Worm (Caenorhabditis elegans) whole organism, dauer: ENCODE results near the gene abu-6.

Source experiments
- unc-62 ChIP-seq: sonication (generic microtip); optimal IDR thresholded peaks from 2 replicates; lab custom pipeline; 2017; ENCODE audit warnings: missing biosample characterization, missing genetic modification reagents, missing genetic modification characterization

Gene abu-6

DNA sequence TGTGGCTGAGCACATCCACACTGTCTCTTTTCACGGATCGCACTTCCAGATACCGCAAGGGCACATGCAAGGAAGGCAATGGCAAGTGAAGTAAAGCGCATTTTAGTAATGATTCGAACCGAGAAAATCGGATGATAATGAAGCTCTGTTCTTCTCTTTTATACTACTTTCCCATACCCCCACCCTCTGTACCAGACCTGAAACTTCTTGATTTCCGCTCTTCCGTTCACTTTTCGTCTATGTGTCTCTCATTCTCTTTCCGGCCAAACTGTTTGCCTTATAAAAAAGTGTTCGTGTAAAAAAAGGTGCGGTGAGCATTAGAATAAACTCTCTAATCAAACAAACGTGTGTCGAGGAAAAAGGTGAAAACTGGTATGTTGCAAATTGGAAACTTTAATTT lies at the start of gene abu-6:
Gene abu-6, minus strand, starts transcription at position 101 of the 400 bp plus-strand sequence.
- no peak for TF ChIP-seq unc-62

DNA sequence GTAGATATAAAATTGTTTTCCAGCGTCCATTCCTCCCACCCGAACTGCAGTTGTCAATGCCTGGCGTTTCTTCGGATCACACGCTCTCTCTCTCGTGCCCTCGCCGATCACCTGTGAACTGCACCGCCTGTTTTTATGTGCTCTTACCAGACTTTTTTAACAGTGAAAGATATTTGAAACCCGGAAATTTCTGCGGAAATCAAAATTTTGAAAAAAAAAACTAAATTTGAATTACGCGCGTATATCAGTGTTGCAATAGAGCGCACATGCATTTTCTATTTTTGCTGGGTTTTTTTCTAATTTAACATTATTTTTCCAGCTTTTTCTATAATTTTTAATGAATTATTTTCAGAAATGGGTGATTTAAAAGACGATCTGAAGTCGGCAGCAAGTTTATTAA lies 42.4 kb upstream of the abu-6 start, which contains the start of gene ttc-37:
Gene ttc-37, plus strand, starts transcription at position 349 of the 400 bp plus-strand sequence.
- TF ChIP-seq unc-62 = no peak

DNA sequence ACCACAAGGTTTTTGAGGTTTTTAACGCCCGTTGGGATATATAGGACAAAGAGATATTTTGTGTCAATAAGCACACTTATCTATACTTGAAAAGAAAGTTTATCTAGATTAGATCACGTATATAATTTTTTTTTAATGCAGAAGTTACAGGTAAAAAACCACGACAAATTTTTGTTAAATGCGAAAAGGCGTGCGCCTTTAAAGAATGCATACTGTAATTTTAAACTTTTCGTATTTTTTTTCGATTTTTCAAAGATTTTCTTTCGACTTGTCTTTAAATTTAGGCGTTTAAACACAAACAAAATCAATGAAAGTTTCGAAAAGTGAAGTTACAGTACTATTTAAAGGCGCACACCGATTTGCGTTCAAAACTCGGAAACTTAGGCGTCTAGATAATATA lies 42.0 kb upstream of the abu-6 start:
- no peak for TF ChIP-seq unc-62

DNA sequence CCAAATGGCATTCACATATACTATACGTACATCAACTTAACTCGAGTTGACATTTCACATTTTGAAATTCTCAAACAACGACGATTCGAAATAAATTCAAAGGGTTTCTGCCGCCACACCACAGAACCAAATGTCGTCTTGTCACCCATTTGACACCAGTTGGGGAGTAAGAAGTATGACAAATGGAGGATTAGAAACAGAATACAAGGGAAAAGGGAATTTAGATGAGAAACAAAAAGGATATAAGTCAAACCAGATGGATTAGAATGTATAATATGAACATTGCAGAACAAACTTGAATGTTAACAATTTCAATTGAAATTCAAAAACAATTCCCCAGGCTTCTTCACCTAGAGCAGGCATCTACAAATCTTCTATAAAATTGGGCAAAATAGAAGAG lies 40.0 kb upstream of the abu-6 start:
- no peak for TF ChIP-seq unc-62

DNA sequence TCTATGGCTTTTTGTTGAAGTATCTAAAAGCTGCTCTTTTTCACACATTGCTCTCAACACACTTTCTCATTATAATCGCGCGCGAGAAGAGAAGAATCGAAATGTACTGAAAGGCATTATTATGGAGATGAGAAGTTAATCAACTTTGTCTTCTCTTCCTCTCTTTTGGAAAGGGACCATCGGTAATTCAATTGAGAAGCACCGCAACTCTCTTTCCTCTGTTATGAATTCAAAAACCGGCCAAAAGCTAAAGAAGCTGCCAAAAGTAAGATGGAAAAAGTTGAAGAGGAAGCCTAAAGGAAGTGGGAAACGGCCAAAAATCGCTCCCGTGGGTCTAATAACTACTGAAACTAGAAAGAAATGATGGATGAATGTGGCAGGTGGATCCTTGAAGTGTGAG lies 38.5 kb upstream of the abu-6 start:
- TF ChIP-seq unc-62 = no peak

DNA sequence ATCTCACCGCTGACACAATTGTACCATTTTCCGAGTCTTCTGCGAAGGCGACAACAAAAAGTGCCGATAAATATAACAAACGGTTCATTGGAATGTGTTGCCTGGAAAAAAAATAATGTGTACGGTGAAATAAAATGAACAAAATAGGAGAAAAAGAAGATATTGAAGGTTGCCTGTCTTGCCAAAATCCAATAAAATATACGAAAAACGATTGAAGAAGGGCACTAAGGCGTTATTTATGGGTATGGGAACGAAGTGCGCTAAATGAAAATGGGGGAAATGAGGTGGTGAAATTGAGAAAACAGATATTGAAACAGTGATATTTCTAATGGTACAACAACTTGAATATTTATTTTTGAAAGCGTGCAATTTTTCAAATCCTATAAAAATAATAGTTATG lies 36.5 kb upstream of the abu-6 start, which contains the start of gene Y47A7.2:
Gene Y47A7.2, minus strand, starts transcription at position 101 of the 400 bp plus-strand sequence.
- TF ChIP-seq unc-62 = no peak

DNA sequence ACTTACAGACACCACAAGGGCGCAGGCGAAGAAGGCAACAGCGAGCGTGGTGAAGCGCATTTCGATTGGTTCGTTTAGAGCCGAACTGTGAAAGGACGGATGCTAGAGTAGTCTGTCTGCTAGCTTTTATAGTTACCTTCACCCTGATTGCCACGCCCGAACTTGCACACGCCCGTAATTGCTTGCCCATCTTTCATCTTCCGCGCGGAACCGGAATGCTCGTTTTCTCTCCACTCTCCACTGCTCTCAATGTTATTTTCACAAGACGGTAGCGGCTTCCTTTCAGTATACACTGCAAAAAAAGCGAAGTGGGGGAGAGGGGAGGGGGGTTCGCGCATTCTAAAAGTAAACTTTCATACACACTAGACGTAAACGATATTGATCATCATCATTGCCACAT lies 32.8 kb upstream of the abu-6 start, which contains the start of gene abu-8:
Gene abu-8, minus strand, starts transcription at position 101 of the 400 bp plus-strand sequence.
- TF ChIP-seq unc-62 = no peak

DNA sequence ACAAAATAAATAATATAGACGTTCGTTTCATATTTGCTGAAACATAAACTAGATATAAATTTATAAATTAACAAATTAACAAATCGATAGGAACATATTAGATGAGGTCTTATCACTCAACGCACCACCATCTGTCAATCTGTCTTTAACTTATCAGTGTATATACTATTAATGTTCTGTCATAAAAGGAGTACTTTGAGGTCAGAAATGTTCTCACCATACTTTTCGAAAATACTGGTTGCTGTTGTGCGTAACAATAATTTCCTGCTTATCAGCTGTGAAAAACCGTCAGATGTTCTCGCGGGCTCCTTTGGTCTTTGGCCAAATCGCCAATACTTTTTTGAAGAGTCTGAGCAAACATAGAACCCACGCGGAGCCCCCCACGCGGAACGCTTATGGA lies 30.8 kb upstream of the abu-6 start, which contains the start of gene C03A7.13:
Gene C03A7.13, minus strand, starts transcription at position 43 of the 400 bp plus-strand sequence.
- TF ChIP-seq unc-62 = no peak

DNA sequence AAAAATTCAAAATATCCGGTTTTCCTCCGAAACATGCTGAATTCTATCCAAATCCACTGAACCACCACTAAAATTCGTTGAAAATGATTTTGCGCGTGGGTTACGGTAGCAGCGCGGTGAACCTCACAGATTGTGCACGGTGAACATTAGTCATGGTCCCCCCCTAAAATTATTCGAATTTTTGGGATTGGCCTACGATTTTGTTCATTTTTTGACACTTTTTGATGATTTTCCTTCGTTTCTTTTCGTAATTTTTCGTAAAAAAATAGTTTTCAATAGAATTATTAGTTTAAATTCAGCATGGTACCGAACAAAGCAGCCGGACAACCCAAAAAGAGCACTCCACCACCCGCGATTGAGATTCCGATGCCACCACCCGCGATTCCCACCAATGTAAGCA lies 19.9 kb upstream of the abu-6 start, which contains the start of gene C03A7.2:
Gene C03A7.2, plus strand, starts transcription at position 301 of the 400 bp plus-strand sequence.
- no peak for TF ChIP-seq unc-62

DNA sequence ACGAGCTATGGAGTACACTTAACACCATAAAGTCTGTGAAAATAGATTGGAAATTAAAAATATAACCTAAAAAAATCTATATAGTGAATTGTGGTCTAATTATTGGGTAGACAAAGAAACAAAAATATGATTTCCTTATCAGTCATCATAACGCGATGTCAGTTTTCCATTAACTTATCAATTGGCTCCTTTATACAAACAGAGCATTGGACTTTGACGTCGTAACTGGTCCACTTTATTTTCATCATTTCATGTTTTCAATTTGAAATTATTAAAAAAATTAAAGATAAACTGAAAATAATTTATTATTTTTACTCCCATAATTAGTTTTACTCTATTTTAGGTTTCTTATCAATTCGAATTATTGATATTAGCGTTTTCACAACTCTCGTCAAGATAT lies 16.4 kb upstream of the abu-6 start:
- no peak for TF ChIP-seq unc-62

DNA sequence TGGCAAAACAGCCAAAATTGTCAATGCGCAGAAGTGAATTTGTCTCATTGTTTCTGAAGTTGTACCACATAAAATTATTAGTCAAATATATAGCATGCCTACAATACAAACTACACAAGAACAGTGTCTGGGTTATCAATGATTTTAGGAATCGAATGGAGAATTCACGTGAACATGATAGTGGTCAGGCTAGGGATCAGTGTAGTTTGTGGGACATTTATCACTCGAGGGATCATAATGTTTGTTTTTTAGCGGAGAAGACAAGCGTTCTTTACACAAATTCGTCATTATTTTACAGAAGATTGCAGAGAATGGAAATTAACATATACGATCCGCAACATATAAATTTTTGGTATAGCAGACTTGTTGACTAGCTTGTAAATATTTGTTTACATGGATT lies 15.5 kb upstream of the abu-6 start, which contains the start of gene ugt-51:
Gene ugt-51, minus strand, starts transcription at position 101 of the 400 bp plus-strand sequence.
- TF ChIP-seq unc-62 = no peak

DNA sequence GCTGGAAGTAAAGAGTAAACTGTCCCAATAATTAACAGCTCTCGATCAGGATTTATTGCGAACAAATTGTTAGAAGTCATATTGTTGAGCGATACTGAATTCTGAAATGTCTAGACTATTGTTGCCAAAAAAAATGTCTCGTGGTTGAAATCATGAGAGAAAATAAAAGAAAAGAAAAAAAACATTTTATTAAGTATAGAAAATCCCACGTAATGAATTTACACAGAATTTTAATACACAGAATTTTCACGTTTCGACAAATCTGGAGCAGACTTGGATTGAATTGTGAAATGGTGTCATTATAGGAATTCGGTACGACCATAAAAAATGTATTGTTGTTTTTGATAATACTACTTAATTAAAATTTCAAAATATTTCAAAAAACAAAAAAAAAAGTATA lies 11.1 kb upstream of the abu-6 start, which contains the start of gene srt-65:
Gene srt-65, minus strand, starts transcription at position 101 of the 400 bp plus-strand sequence.
- no peak for TF ChIP-seq unc-62

DNA sequence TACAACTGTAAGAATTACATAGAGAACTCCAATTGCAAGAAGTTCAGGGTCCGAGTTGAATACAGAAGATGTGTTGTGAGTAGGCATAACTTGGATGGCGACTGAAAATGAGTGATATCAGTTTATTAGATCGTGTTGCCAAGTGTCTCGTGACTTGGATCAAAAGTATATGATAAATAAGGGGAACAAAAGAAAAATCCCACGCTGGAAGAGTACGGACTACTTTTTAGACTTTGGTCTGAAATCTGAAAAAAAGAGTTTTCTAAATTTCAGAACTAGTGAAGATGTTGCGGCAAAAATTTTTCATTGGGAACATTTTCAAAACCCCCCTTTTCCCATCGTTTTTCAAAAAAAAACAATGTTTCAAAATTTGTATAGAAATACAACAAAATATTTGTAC lies 7.9 kb upstream of the abu-6 start, which contains the start of gene srt-64:
Gene srt-64, minus strand, starts transcription at position 101 of the 400 bp plus-strand sequence.
- TF ChIP-seq unc-62 = no peak

DNA sequence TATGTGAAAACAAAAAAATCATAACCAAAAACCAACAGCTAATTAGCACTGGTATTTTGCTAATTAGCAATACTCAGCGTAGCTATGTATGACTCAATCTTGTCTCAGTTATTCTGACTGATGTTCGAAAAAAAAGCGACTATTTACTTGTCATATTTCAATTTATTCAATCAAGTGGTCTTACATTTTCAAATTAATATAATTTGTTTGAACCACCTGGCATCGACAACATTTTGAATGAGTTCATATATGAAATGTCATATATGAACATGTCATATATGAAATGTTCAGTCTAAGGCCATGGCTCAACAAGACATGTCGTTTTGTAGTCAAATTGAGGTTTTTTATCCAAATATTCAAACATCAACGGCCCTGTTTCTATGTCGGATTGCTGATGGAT lies 3.7 kb upstream of the abu-6 start, which contains the start of gene srw-140:
Gene srw-140, plus strand, starts transcription at position 301 of the 400 bp plus-strand sequence.
- no peak for TF ChIP-seq unc-62

DNA sequence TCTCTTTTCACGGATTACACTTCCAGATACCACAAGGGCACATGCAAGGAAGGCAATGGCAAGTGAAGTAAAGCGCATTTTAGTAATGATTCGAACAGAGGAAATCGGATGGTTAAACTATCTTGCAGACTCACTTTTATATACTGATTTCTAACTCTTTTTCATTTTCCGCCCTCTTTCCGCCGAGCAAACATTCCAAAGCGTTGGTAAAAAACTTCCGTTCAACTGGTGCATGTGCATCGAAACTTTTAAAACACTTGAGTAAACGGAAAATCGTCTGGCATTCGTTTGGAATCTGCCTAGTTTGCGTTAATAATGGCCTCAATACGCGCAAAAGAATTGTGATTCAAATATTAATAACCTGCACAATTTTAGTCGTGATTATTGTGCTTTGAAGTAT lies 3.0 kb upstream of the abu-6 start, which contains the start of gene abu-7:
Gene abu-7, minus strand, starts transcription at position 101 of the 400 bp plus-strand sequence.
- no peak for TF ChIP-seq unc-62

DNA sequence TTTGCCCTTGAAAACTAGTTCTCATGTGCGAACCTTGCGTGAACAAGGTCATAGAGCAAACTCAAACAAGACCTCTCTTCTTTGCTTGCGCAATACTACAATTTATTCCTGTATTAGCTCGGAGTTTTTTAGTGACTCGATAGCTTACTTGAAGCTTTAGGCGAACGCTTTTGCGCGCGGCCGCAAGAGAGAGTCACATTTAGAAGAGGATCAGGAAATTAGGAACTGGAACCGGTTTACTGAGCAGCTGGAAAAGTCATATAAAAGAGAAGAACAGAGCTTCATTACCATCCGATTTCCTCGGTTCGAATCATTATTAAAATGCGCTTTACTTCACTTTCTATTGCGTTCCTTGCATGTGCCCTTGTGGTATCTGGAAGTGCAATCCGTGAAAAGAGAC lies 3.4 kb downstream of the abu-6 start, which contains the start of gene abu-15:
Gene abu-15, plus strand, starts transcription at position 301 of the 400 bp plus-strand sequence.
- TF ChIP-seq unc-62 = no peak

DNA sequence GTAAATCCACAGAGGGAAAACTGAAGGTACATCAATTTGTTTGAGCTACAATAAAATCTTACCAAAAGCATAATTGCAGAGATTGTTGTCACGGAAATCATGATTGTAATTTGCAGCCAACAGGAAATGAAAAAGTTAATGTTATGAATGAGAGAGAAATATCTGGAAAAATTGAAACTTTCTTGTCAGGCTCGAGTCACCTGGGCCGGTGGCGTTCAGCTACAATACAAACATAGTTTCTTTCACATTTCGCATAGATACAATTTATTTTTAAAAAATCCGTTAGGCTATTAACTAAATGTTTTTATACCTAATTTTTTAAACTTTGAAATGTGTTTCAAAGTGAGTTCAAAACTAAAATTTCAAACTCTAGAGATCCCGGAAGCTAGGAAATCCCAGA lies 4.0 kb downstream of the abu-6 start, which contains the start of gene srx-39:
Gene srx-39, minus strand, starts transcription at position 101 of the 400 bp plus-strand sequence.
- no peak for TF ChIP-seq unc-62

DNA sequence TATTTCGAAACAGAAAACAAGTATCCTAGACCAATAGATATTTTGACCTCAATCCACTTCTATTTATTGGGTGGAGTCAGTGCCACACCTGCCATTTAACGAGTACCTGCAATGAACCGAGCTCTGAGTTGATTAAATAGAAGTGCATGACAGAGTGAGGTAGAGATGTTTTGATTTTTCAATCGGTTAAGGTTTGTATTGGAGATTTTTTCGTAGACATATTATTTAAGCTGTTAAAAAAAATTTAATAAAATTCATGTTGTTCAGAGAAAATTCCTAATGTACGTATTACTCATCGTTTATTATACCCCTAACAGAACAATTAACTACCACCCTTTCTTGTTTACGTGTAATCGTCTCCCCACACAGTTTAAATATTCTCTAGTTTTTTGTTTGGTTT lies 6.2 kb downstream of the abu-6 start, which contains the start of gene srx-38:
Gene srx-38, minus strand, starts transcription at position 101 of the 400 bp plus-strand sequence.
- no peak for TF ChIP-seq unc-62
